Fruit fly (Drosophila melanogaster): ENCODE measurements around the gene Clk.

Clk gene

dm6 chr3L:7782051-7782682 lies 6.8 kb upstream of the Clk start:
- TF ChIP-seq Snoo (tag; optimal IDR thresholded peaks at IDR 0.05) (peak; percentile 9), CG34367 (tag; optimal IDR thresholded peaks at IDR 0.05) (no peak)

dm6 chr3L:7781353-7782050 lies 6.1 kb upstream of the Clk start:
- TF ChIP-seq CG12605 (GFP tag; IDR thresholded peaks at IDR 0.05) = peak; percentile 74
- 0 out of 3 replicates have a peak, but pooled peaks have one; percentile 43 for TF ChIP-seq CG4496 (GFP tag; IDR thresholded peaks at IDR 0.05)
- TF ChIP-seq fd96Ca (GFP tag; IDR thresholded peaks at IDR 0.05) = no peak
- peak; percentile 34; the same call in 1 of the 2 replicates for TF ChIP-seq Ets98B (GFP tag; IDR thresholded peaks at IDR 0.05)

- no peak for TF ChIP-seq Pif1B (GFP tag; optimal IDR thresholded peaks at IDR 0.05)
- TF ChIP-seq Snoo (tag; optimal IDR thresholded peaks at IDR 0.05) = no peak
- TF ChIP-seq CG13204 (GFP tag; optimal IDR thresholded peaks at IDR 0.05) = no peak
- TF ChIP-seq Pif1A (GFP tag; optimal IDR thresholded peaks at IDR 0.05) = no peak
- TF ChIP-seq CG12605 (GFP tag; IDR thresholded peaks at IDR 0.05) = no peak
- no peak for TF ChIP-seq CG9948 (tag; optimal IDR thresholded peaks at IDR 0.05)
- no peak for TF ChIP-seq Ets98B (GFP tag; IDR thresholded peaks at IDR 0.05)
- no peak for TF ChIP-seq D1 (tag; optimal IDR thresholded peaks at IDR 0.05)
- no peak for TF ChIP-seq CG4496 (GFP tag; IDR thresholded peaks at IDR 0.05)
- TF ChIP-seq CG15710 (tag; optimal IDR thresholded peaks at IDR 0.05) = no peak
- TF ChIP-seq CG32121 (GFP tag; IDR thresholded peaks at IDR 0.05) = no peak
- TF ChIP-seq fd96Ca (GFP tag; IDR thresholded peaks at IDR 0.05) = no peak
- no peak for TF ChIP-seq CG17806 (tag; optimal IDR thresholded peaks at IDR 0.05)
- no peak for TF ChIP-seq gl (tag; optimal IDR thresholded peaks at IDR 0.05)
- no peak for TF ChIP-seq rn (GFP tag; IDR thresholded peaks at IDR 0.05)
- TF ChIP-seq CG10348 (GFP tag; IDR thresholded peaks at IDR 0.05) = no peak
- no peak for TF ChIP-seq CG14655 (GFP tag; optimal IDR thresholded peaks at IDR 0.05)
These were observed 705 bp downstream of the Clk start for dm6 chr3L:7774698-7775097.

- no peak for TF ChIP-seq CG4496 (GFP tag; IDR thresholded peaks at IDR 0.05)
- no peak for TF ChIP-seq Pif1B (GFP tag; optimal IDR thresholded peaks at IDR 0.05)
- no peak for TF ChIP-seq D1 (tag; optimal IDR thresholded peaks at IDR 0.05)
- TF ChIP-seq Snoo (tag; optimal IDR thresholded peaks at IDR 0.05) = no peak
- TF ChIP-seq CG34367 (tag; optimal IDR thresholded peaks at IDR 0.05) = no peak
- TF ChIP-seq gl (tag; optimal IDR thresholded peaks at IDR 0.05) = no peak
These were observed 1.9 kb downstream of the Clk start for dm6 chr3L:7773529-7773928.

dm6 chr3L:7772160-7772798 lies 3.1 kb downstream of the Clk start:
- TF ChIP-seq CG14655 (GFP tag; optimal IDR thresholded peaks at IDR 0.05) = no peak
- no peak for TF ChIP-seq Pif1B (GFP tag; optimal IDR thresholded peaks at IDR 0.05)
- no peak for TF ChIP-seq CG32121 (GFP tag; IDR thresholded peaks at IDR 0.05)
- TF ChIP-seq Ets98B (GFP tag; IDR thresholded peaks at IDR 0.05) = no peak; the same call in 1 of the 2 replicates
- TF ChIP-seq EcR (GFP tag; optimal IDR thresholded peaks at IDR 0.05) = no peak
- TF ChIP-seq CG10348 (GFP tag; IDR thresholded peaks at IDR 0.05) = no peak
- TF ChIP-seq CG13204 (GFP tag; optimal IDR thresholded peaks at IDR 0.05) = no peak
- TF ChIP-seq CG8301 (tag; optimal IDR thresholded peaks at IDR 0.05) = no peak
- no peak for TF ChIP-seq Pif1A (GFP tag; optimal IDR thresholded peaks at IDR 0.05)
- no peak for TF ChIP-seq CG9948 (tag; optimal IDR thresholded peaks at IDR 0.05)
- no peak for TF ChIP-seq CG15710 (tag; optimal IDR thresholded peaks at IDR 0.05)
- TF ChIP-seq D1 (tag; optimal IDR thresholded peaks at IDR 0.05) = no peak
- TF ChIP-seq Snoo (tag; optimal IDR thresholded peaks at IDR 0.05) = no peak
- TF ChIP-seq CG34367 (tag; optimal IDR thresholded peaks at IDR 0.05) = no peak
- no peak for TF ChIP-seq CG4496 (GFP tag; IDR thresholded peaks at IDR 0.05)
- TF ChIP-seq CG8159 (tag; optimal IDR thresholded peaks at IDR 0.05) = no peak
- no peak for TF ChIP-seq CG12605 (GFP tag; IDR thresholded peaks at IDR 0.05)

- TF ChIP-seq CG17806 (tag; optimal IDR thresholded peaks at IDR 0.05) (no peak), CG4496 (GFP tag; IDR thresholded peaks at IDR 0.05) (no peak), CG15710 (tag; optimal IDR thresholded peaks at IDR 0.05) (no peak), fd96Ca (GFP tag; IDR thresholded peaks at IDR 0.05) (no peak), Pif1A (GFP tag; optimal IDR thresholded peaks at IDR 0.05) (no peak), rn (GFP tag; IDR thresholded peaks at IDR 0.05) (no peak)
These were observed 7.2 kb downstream of the Clk start, which contains the start of gene CG32371 for dm6 chr3L:7768252-7768651. Gene CG32371, minus strand, starts transcription at chr3L:7768352.

Data from whole organism, pupa.